Fruit fly (Drosophila melanogaster) whole organism, embryonic: ENCODE results near the gene CG31161.

Experiments
- Atf6 ChIP-seq: fragments of 200-800 bp; sonication (Bioruptor generic); IDR thresholded peaks from 2 replicates; pipeline ENCODE4 v1.3.6; 2022; ENCODE audit warnings: missing biosample characterization, missing genetic modification characterization
- Awh ChIP-seq: fragments of 200-800 bp; sonication (Bioruptor generic); IDR thresholded peaks from 2 replicates; pipeline ENCODE4, ENCODE4 v1.3.6; 2022; ENCODE audit warnings: missing biosample characterization, missing genetic modification characterization
- BEAF-32 ChIP-seq: fragments of 200-800 bp; sonication (Bioruptor generic); optimal IDR thresholded peaks from 3 replicates; lab custom pipeline; 2017; ENCODE audit warnings: missing biosample characterization, missing genetic modification characterization, mild to moderate bottlenecking, moderate library complexity, missing genetic modification reagents
- CG10147 ChIP-seq: fragments of 200-800 bp; sonication (Bioruptor generic); optimal IDR thresholded peaks from 2 replicates; lab custom pipeline; 2019; ENCODE audit warnings: missing biosample characterization, mild to moderate bottlenecking, missing genetic modification characterization, moderate library complexity
- CG11085 ChIP-seq: fragments of 200-800 bp; sonication (Bioruptor generic); IDR thresholded peaks from 2 replicates; pipeline ENCODE4 v1.3.6; 2022; ENCODE audit warnings: missing biosample characterization, missing genetic modification characterization
- CG11398 ChIP-seq: fragments of 200-800 bp; sonication (Bioruptor generic); optimal IDR thresholded peaks from 2 replicates; lab custom pipeline; 2016; ENCODE audit warnings: missing biosample characterization, missing genetic modification characterization
- CG11723 ChIP-seq: fragments of 200-800 bp; sonication (Bioruptor generic); optimal IDR thresholded peaks from 2 replicates; lab custom pipeline; 2017; ENCODE audit warnings: missing biosample characterization, mild to moderate bottlenecking, missing genetic modification characterization
- CG12155 ChIP-seq: fragments of 200-800 bp; sonication (Bioruptor generic); optimal IDR thresholded peaks from 3 replicates; lab custom pipeline; 2016; ENCODE audit warnings: missing biosample characterization, missing genetic modification characterization
- CG13894 ChIP-seq: fragments of 200-800 bp; sonication (Bioruptor generic); optimal IDR thresholded peaks from 3 replicates; lab custom pipeline; 2018; ENCODE audit warnings: missing biosample characterization, mild to moderate bottlenecking, missing genetic modification characterization, moderate library complexity
- CG30431 ChIP-seq: fragments of 200-800 bp; sonication (Bioruptor generic); optimal IDR thresholded peaks from 2 replicates; lab custom pipeline; 2017; ENCODE audit warnings: missing biosample characterization, missing genetic modification characterization
- CG31441 ChIP-seq: fragments of 200-800 bp; sonication (Bioruptor generic); IDR thresholded peaks from 2 replicates; pipeline ENCODE4 v1.3.6; 2022; ENCODE audit warnings: missing biosample characterization, missing genetic modification characterization
- CG3163 ChIP-seq: fragments of 200-800 bp; sonication (Bioruptor generic); optimal IDR thresholded peaks from 3 replicates; lab custom pipeline; 2016; ENCODE audit warnings: missing biosample characterization, missing genetic modification characterization
- CG4820 ChIP-seq: fragments of 200-800 bp; sonication (Bioruptor generic); optimal IDR thresholded peaks from 3 replicates; lab custom pipeline; 2016; ENCODE audit warnings: missing biosample characterization, missing genetic modification characterization
- CG6683 ChIP-seq: fragments of 200-800 bp; sonication (Bioruptor generic); optimal IDR thresholded peaks from 2 replicates; lab custom pipeline; 2017; ENCODE audit warnings: missing biosample characterization, mild to moderate bottlenecking, missing genetic modification characterization, missing genetic modification reagents
- CG6791 ChIP-seq: fragments of 200-800 bp; sonication (Bioruptor generic); IDR thresholded peaks from 3 replicates; pipeline ENCODE4 v1.3.6; 2022; ENCODE audit warnings: missing biosample characterization, missing genetic modification characterization; ENCODE audit not compliant: partially characterized antibody
- CG7745 ChIP-seq: fragments of 200-800 bp; sonication (Bioruptor generic); optimal IDR thresholded peaks from 2 replicates; lab custom pipeline; 2018; ENCODE audit warnings: missing biosample characterization, mild to moderate bottlenecking, missing genetic modification characterization, moderate library complexity
- CG7928 ChIP-seq: fragments of 200-800 bp; sonication (Bioruptor generic); optimal IDR thresholded peaks from 2 replicates; lab custom pipeline; 2017; ENCODE audit warnings: missing biosample characterization, mild to moderate bottlenecking, missing genetic modification characterization
- CG9215 ChIP-seq: fragments of 200-800 bp; sonication (Bioruptor generic); IDR thresholded peaks from 2 replicates; pipeline ENCODE4 v1.3.6; 2022; ENCODE audit warnings: missing biosample characterization, missing genetic modification characterization
- CG9797 ChIP-seq: fragments of 200-800 bp; sonication (Bioruptor generic); optimal IDR thresholded peaks from 3 replicates; lab custom pipeline; 2018; ENCODE audit warnings: missing biosample characterization, mild to moderate bottlenecking, missing genetic modification characterization
- CTCF ChIP-seq: fragments of 200-800 bp; sonication (Bioruptor generic); optimal IDR thresholded peaks from 2 replicates; lab custom pipeline; 2017; ENCODE audit warnings: missing biosample characterization, mild to moderate bottlenecking, missing genetic modification characterization, moderate library complexity
- Chrac-16 ChIP-seq: fragments of 200-800 bp; sonication (Bioruptor generic); optimal IDR thresholded peaks from 3 replicates; lab custom pipeline; 2016; ENCODE audit warnings: missing biosample characterization, missing genetic modification characterization
- Deaf1 ChIP-seq: fragments of 200-800 bp; optimal IDR thresholded peaks from 3 replicates; lab custom pipeline; 2019; ENCODE audit warnings: missing biosample characterization, mild to moderate bottlenecking, missing genetic modification characterization, moderate library complexity
- Doc2 ChIP-seq: fragments of 200-800 bp; sonication (Bioruptor generic); IDR thresholded peaks from 2 replicates; pipeline ENCODE4 v1.3.6; 2022; ENCODE audit warnings: missing biosample characterization, missing genetic modification characterization
- E2f1 ChIP-seq: fragments of 200-800 bp; sonication (Bioruptor generic); IDR thresholded peaks from 2 replicates; pipeline ENCODE4 v1.3.6; 2022; ENCODE audit warnings: missing biosample characterization, missing genetic modification characterization
- HLHmδ ChIP-seq: fragments of 200-800 bp; sonication (Bioruptor generic); optimal IDR thresholded peaks from 2 replicates; lab custom pipeline; 2018; ENCODE audit warnings: missing biosample characterization, mild to moderate bottlenecking, missing genetic modification characterization, moderate library complexity
- Hand ChIP-seq: fragments of 200-800 bp; sonication (Bioruptor generic); optimal IDR thresholded peaks from 2 replicates; lab custom pipeline; 2017; ENCODE audit warnings: mild to moderate bottlenecking, missing biosample characterization, missing genetic modification reagents, missing genetic modification characterization
- MBD-R2 ChIP-seq: fragments of 200-800 bp; sonication (Bioruptor generic); IDR thresholded peaks from 2 replicates; pipeline ENCODE4 v1.3.6; 2022; ENCODE audit warnings: missing biosample characterization, missing genetic modification characterization
- Ssrp ChIP-seq: fragments of 200-800 bp; sonication (Bioruptor generic); optimal IDR thresholded peaks from 2 replicates; lab custom pipeline; 2018; ENCODE audit warnings: missing biosample characterization, mild to moderate bottlenecking, missing genetic modification characterization, moderate library complexity
- Trl ChIP-seq, 3 experiments: fragments of >200 bp in 2 of 3; fragments of 200-800 bp in 1 of 3; sonication (Bioruptor generic) in 1 of 3; optimal IDR thresholded peaks; 2 replicates in 1 of 3; 3 replicates in 2 of 3; lab custom pipeline; 2016 to 2017; ENCODE audit warnings: missing biosample characterization in 1 of 3, missing genetic modification characterization in 1 of 3
- Xbp1 ChIP-seq: fragments of 200-800 bp; sonication (Bioruptor generic); optimal IDR thresholded peaks from 3 replicates; lab custom pipeline; 2016; ENCODE audit warnings: missing biosample characterization, mild to moderate bottlenecking, missing genetic modification characterization
- ap ChIP-seq: fragments of 200-800 bp; sonication (Bioruptor generic); IDR thresholded peaks from 2 replicates; pipeline ENCODE4 v1.3.6; 2022; ENCODE audit warnings: missing biosample characterization, missing genetic modification characterization
- bbx ChIP-seq: fragments of 200-800 bp; sonication (Bioruptor generic); IDR thresholded peaks from 2 replicates; pipeline ENCODE4 v1.3.6; 2022; ENCODE audit warnings: missing biosample characterization, missing genetic modification characterization; ENCODE audit not compliant: partially characterized antibody
- bowl ChIP-seq: fragments of 200-800 bp; sonication (Bioruptor generic); IDR thresholded peaks from 2 replicates; pipeline ENCODE4 v1.3.6; 2022; ENCODE audit warnings: missing biosample characterization, missing genetic modification characterization
- cg ChIP-seq: fragments of 200-800 bp; sonication (Bioruptor generic); optimal IDR thresholded peaks from 3 replicates; lab custom pipeline; 2019; ENCODE audit warnings: missing biosample characterization, mild to moderate bottlenecking, missing genetic modification characterization, moderate library complexity
- chm ChIP-seq: fragments of 200-800 bp; sonication (Bioruptor generic); IDR thresholded peaks from 2 replicates; pipeline ENCODE4 v1.3.6; 2022; ENCODE audit warnings: missing biosample characterization, missing genetic modification characterization
- dpn ChIP-seq, 2 experiments: fragments of 200-800 bp; sonication (Bioruptor generic); optimal IDR thresholded peaks; 3 replicates each; lab custom pipeline; 2016; ENCODE audit warnings: missing biosample characterization in 2 of 2, missing genetic modification characterization in 2 of 2
- eve ChIP-seq, 2 experiments: fragments of >200 bp; optimal IDR thresholded peaks; 2 replicates each; lab custom pipeline; 2017; ENCODE audit warnings: missing biosample characterization in 2 of 2, missing genetic modification characterization in 2 of 2
- gem ChIP-seq: fragments of 200-800 bp; sonication (Bioruptor generic); optimal IDR thresholded peaks from 2 replicates; lab custom pipeline; 2019; ENCODE audit warnings: missing biosample characterization, mild to moderate bottlenecking, missing genetic modification characterization, moderate library complexity
- grn ChIP-seq: fragments of 200-800 bp; sonication (Bioruptor generic); optimal IDR thresholded peaks from 3 replicates; lab custom pipeline; 2017; ENCODE audit warnings: missing biosample characterization, missing genetic modification characterization
- hth ChIP-seq: fragments of >200 bp; optimal IDR thresholded peaks from 2 replicates; lab custom pipeline; 2017; ENCODE audit warnings: inconsistent platforms
- inv ChIP-seq: fragments of 200-800 bp; sonication (Bioruptor generic); IDR thresholded peaks from 2 replicates; pipeline ENCODE4 v1.3.6; 2022; ENCODE audit warnings: missing biosample characterization, missing genetic modification characterization; ENCODE audit not compliant: partially characterized antibody
- jigr1 ChIP-seq: fragments of 200-800 bp; sonication (Bioruptor generic); IDR thresholded peaks from 3 replicates; pipeline ENCODE4 v1.3.6; 2022; ENCODE audit warnings: missing biosample characterization, missing genetic modification characterization
- jumu ChIP-seq: fragments of 200-800 bp; sonication (Bioruptor generic); optimal IDR thresholded peaks from 3 replicates; lab custom pipeline; 2016; ENCODE audit warnings: missing biosample characterization, missing genetic modification characterization
- nerfin-1 ChIP-seq: fragments of 200-800 bp; sonication (Bioruptor generic); optimal IDR thresholded peaks from 3 replicates; lab custom pipeline; 2019; ENCODE audit warnings: missing biosample characterization, mild to moderate bottlenecking, missing genetic modification characterization, moderate library complexity
- oc ChIP-seq: fragments of 200-800 bp; sonication (Bioruptor generic); optimal IDR thresholded peaks from 2 replicates; lab custom pipeline; 2018; ENCODE audit warnings: missing biosample characterization, mild to moderate bottlenecking, missing genetic modification characterization, moderate library complexity
- phol ChIP-seq: fragments of 200-800 bp; sonication (Bioruptor generic); optimal IDR thresholded peaks from 3 replicates; lab custom pipeline; 2018; ENCODE audit warnings: missing biosample characterization, mild to moderate bottlenecking, missing genetic modification characterization, moderate library complexity
- sc ChIP-seq, 3 experiments: fragments of >200 bp in 2 of 3; fragments of 200-800 bp in 1 of 3; sonication (Bioruptor generic) in 1 of 3; optimal IDR thresholded peaks; 2 replicates in 2 of 3; 3 replicates in 1 of 3; lab custom pipeline; 2017; ENCODE audit warnings: mild to moderate bottlenecking in 1 of 3, missing biosample characterization in 1 of 3, missing genetic modification characterization in 1 of 3, missing genetic modification reagents in 1 of 3
- stwl ChIP-seq: fragments of 200-800 bp; sonication (Bioruptor generic); optimal IDR thresholded peaks from 3 replicates; lab custom pipeline; 2018; ENCODE audit warnings: missing biosample characterization, mild to moderate bottlenecking, missing genetic modification characterization, moderate library complexity
- tx ChIP-seq: fragments of 200-800 bp; sonication (Bioruptor generic); optimal IDR thresholded peaks from 2 replicates; lab custom pipeline; 2016; ENCODE audit warnings: missing biosample characterization, missing genetic modification characterization
- zen ChIP-seq: fragments of 200-800 bp; sonication (Bioruptor generic); optimal IDR thresholded peaks from 3 replicates; lab custom pipeline; 2018; ENCODE audit warnings: missing biosample characterization, mild to moderate bottlenecking, missing genetic modification characterization, moderate library complexity

CG31161 gene

DNA sequence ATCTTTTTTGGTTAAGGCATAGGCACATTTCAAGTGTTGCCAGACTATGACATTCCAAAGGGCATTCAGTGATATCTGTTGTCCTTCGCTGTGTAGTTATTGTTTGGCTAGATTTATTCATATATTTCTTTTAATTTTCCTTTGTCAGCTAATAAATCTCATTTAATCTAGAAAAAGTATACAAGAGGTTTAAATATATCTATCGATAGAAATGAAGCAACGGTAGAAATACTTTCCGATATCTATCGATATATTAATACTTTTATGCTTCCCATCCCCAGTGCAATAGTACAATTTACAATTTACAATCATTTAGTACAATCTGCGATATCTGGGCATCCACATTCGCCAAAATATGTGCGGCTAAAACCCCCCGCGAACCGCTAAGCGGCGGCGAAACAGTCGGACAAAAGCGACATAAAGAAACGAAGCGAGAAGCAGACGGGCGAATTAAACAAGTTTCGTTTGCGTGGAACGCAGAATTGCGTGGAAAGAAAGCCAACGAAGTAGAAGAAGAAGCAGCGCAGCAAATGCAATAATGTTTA, 28.8 kb upstream of the CG31161 start, which contains the start of gene Efa6 (continued):
- TF ChIP-seq CG12155 (GFP tag; lab: Kevin White, UChicago) (peak; percentile 63), CG7745 (tag; lab: Kevin White, UChicago) (no peak), chm (GFP tag; lab: Robert Waterston, UW) (no peak), dpn (GFP tag; optimal IDR thresholded peaks at IDR 0.05; lab: Kevin White, UChicago) (peak; percentile 2 to 60), CG9215 (GFP tag; lab: Robert Waterston, UW) (no peak), CG11398 (GFP tag; lab: Kevin White, UChicago) (no peak), Xbp1 (peak; percentile 56), Awh (GFP tag; lab: Robert Waterston, UW) (no peak), CG9797 (GFP tag; lab: Kevin White, UChicago) (peak; percentile 45), CG30431 (GFP tag; lab: Kevin White, UChicago) (no peak), Atf6 (GFP tag; lab: Robert Waterston, UW) (0 out of 2 replicates have a peak, but pooled peaks have one; percentile 45), Doc2 (GFP tag; lab: Robert Waterston, UW) (no peak), Chrac-16 (GFP tag; lab: Kevin White, UChicago) (peak; percentile 58), CG10147 (GFP tag; lab: Kevin White, UChicago) (peak; percentile 26), CG13894 (peak; percentile 43), tx (GFP tag; lab: Kevin White, UChicago) (peak; percentile 21), hth (lab: Kevin White, UChicago) (no peak), CG31441 (GFP tag; lab: Robert Waterston, UW) (peak; percentile 61), CG6791 (GFP tag; lab: Robert Waterston, UW) (peak; percentile 87), CG3163 (no peak), eve (GFP tag; optimal IDR thresholded peaks at IDR 0.05; lab: Kevin White, UChicago) (no peak), CTCF (peak; percentile 22), jigr1 (GFP tag; lab: Robert Waterston, UW) (no peak), E2f1 (GFP tag; lab: Robert Waterston, UW) (no peak), gem (no peak), cg (GFP tag; lab: Kevin White, UChicago) (peak; percentile 75), Trl (optimal IDR thresholded peaks at IDR 0.05; lab: Kevin White, UChicago) (no peak), Trl (GFP tag; optimal IDR thresholded peaks at IDR 0.05; lab: Kevin White, UChicago) (peak; percentile 59), BEAF-32 (GFP tag; lab: Kevin White, UChicago) (peak; percentile 96), jumu (peak; percentile 30), bbx (peak; percentile 86), MBD-R2 (GFP tag; lab: Robert Waterston, UW) (peak; percentile 54), Deaf1 (tag; lab: Kevin White, UChicago) (peak; percentile 37), CG4820 (peak; percentile 55), Hand (GFP tag; lab: Kevin White, UChicago) (peak; percentile 43), inv (GFP tag; lab: Robert Waterston, UW) (peak; percentile 93), sc (optimal IDR thresholded peaks at IDR 0.05; lab: Kevin White, UChicago) (no peak), sc (GFP tag; optimal IDR thresholded peaks at IDR 0.05; lab: Kevin White, UChicago) (no peak), grn (peak; percentile 93), CG11723 (GFP tag; lab: Kevin White, UChicago) (no peak), HLHmδ (no peak), stwl (tag; lab: Kevin White, UChicago) (peak; percentile 78), ap (GFP tag; lab: Robert Waterston, UW) (no peak), phol (tag; lab: Kevin White, UChicago) (peak; percentile 66), Ssrp (tag; lab: Kevin White, UChicago) (no peak), oc (no peak), bowl (no peak), CG11085 (no peak), CG6683 (GFP tag; lab: Kevin White, UChicago) (no peak), nerfin-1 (peak; percentile 43), zen (tag; lab: Kevin White, UChicago) (peak; percentile 54), CG7928 (GFP tag; lab: Kevin White, UChicago) (peak; percentile 23)
